Fruit fly (Drosophila melanogaster): ENCODE data around the gene CG13692.
"Not testable (repeated sequence)": the region's sequence is repeated elsewhere in the genome, so short reads cannot be mapped to it uniquely, and the experiment has no call there.

Gene CG13692

DNA sequence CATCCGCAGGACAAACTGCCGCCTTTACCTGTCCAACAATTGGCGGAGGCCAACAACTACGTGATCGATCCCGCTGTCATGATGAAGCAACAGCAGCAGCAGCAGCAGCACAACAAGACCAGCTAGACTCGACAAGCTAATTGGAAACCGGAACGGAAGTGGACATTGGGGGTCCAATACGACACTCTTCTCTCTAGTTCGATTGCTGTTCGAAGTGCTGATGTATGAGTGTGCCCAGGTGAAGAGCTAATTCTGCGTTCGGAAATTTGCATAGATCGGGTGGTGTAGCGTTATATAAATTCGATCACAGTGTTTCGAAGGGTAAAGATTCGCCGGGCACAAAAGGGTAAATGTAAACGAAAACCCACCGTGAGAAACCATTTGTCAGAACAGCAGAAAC lies 25.6 kb downstream of the CG13692 start:
- TF ChIP-seq CG34367 (tag; optimal IDR thresholded peaks at IDR 0.05) (no peak), CG10348 (GFP tag; IDR thresholded peaks at IDR 0.05) (no peak), Snoo (tag; optimal IDR thresholded peaks at IDR 0.05) (no peak), CG4496 (GFP tag; IDR thresholded peaks at IDR 0.05) (no peak), CG9948 (tag; optimal IDR thresholded peaks at IDR 0.05) (no peak), EcR (GFP tag; optimal IDR thresholded peaks at IDR 0.05) (no peak), CG32121 (GFP tag; IDR thresholded peaks at IDR 0.05) (no peak), CG15710 (tag; optimal IDR thresholded peaks at IDR 0.05) (no peak), fd96Ca (GFP tag; IDR thresholded peaks at IDR 0.05) (no peak)

DNA sequence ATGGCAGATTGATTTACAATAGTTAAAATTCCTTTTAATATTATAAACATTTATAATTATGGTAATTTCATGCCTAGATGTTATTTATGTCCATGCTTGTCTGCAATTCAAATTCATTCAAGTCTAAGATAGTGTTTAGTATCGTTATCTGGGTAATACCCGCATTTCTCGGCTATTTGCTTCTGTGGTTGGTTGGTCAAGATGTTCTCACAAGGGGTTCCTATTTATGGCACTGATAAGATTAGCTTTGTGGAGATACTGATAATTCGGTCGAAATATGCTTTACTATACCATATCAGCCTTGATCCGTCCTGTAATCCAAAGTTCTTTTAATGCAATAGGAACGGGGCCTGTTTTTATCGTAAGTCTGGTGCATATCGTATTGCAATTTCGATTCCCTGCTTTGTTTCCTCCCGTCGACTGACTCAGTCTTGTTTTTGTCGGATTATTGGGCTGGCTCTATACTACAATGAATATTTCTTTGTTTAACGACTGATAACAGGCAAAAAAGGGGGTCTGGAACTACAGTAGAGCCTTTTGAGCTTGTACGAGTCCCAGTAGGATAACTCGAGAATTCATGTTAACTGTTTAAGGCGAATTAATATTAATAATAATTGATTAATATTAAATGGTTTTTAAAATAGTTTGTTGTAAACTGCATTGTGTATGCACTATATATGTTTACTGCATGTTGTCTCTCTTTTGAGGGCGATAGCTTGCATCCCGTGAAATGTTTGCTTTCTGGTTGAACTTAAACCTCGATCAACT lies 30.3 kb downstream of the CG13692 start:
- TF ChIP-seq CG13204 (GFP tag; optimal IDR thresholded peaks at IDR 0.05) (no peak), Ets98B (GFP tag; IDR thresholded peaks at IDR 0.05) (peak; percentile 60; the same call in 1 of the 2 replicates), CG8159 (tag; optimal IDR thresholded peaks at IDR 0.05) (peak; percentile 60), CG4496 (GFP tag; IDR thresholded peaks at IDR 0.05) (peak; percentile 55; the same call in 2 of the 3 replicates), CG34367 (tag; optimal IDR thresholded peaks at IDR 0.05) (no peak), fd96Ca (GFP tag; IDR thresholded peaks at IDR 0.05) (no peak), gl (tag; optimal IDR thresholded peaks at IDR 0.05) (no peak), Snoo (tag; optimal IDR thresholded peaks at IDR 0.05) (no peak), CG14655 (GFP tag; optimal IDR thresholded peaks at IDR 0.05) (no peak), CG9948 (tag; optimal IDR thresholded peaks at IDR 0.05) (peak; percentile 15), CG12605 (GFP tag; IDR thresholded peaks at IDR 0.05) (no peak), CG10348 (GFP tag; IDR thresholded peaks at IDR 0.05) (no peak), CG8301 (tag; optimal IDR thresholded peaks at IDR 0.05) (no peak), Pif1B (GFP tag; optimal IDR thresholded peaks at IDR 0.05) (peak; percentile 40), D1 (tag; optimal IDR thresholded peaks at IDR 0.05) (no peak), CG32121 (GFP tag; IDR thresholded peaks at IDR 0.05) (peak; percentile 71), CG17806 (tag; optimal IDR thresholded peaks at IDR 0.05) (peak; percentile 53), EcR (GFP tag; optimal IDR thresholded peaks at IDR 0.05) (peak; percentile 35), CG15710 (tag; optimal IDR thresholded peaks at IDR 0.05) (peak; percentile 44), rn (GFP tag; IDR thresholded peaks at IDR 0.05) (no peak), Pif1A (GFP tag; optimal IDR thresholded peaks at IDR 0.05) (no peak)

DNA sequence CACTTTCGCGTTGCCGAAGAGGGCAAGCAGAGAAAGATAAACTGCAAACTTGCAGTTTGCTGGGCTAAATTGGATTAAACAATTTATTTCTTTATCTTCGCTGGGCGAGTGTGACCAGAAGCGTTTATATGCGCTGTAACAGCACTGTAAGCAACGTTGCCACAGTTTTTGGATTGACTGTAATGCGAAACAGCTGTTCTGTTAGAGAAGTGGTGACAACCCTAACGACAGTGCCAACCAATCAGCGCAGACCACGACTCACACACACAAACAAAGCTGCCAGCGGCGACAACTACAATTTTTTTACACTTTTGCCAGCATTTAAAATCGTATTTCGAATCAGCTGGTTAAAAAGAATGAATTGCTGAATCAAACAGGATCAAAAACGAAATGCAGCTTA lies 31.3 kb downstream of the CG13692 start, which contains the start of the genes crq and shv:
crq (minus strand) TSS at position 153 of the 400 bp plus-strand sequence.
shv (plus strand) TSS at position 237 of the 400 bp plus-strand sequence.
- TF ChIP-seq CG32121 (GFP tag; IDR thresholded peaks at IDR 0.05): no peak
- TF ChIP-seq CG15710 (tag; optimal IDR thresholded peaks at IDR 0.05): peak; percentile 10

DNA sequence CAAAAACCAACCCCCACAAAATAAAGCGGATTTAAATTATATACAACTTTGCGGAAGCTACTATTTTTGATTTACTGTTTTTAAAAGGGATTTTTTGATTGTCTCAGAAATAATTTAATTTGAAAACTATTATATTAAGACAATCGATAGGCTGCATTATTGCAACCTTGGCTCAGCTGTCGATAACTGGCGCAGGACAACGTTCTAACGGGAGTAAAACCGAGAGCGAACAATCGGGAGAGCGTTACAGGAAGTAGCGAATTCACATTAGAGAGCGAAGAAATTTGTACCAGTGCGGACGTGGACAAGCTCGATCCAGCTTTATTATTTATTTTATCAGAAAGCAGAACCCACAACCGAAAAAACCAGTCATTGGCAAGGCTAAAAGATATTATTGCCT lies 33.7 kb downstream of the CG13692 start, which contains the start of gene CG4133:
CG4133 (plus strand) TSS at position 258 of the 400 bp plus-strand sequence.
- TF ChIP-seq Pif1B (GFP tag; optimal IDR thresholded peaks at IDR 0.05); EcR (GFP tag; optimal IDR thresholded peaks at IDR 0.05); CG32121 (GFP tag; IDR thresholded peaks at IDR 0.05): not testable (repeated sequence)

DNA sequence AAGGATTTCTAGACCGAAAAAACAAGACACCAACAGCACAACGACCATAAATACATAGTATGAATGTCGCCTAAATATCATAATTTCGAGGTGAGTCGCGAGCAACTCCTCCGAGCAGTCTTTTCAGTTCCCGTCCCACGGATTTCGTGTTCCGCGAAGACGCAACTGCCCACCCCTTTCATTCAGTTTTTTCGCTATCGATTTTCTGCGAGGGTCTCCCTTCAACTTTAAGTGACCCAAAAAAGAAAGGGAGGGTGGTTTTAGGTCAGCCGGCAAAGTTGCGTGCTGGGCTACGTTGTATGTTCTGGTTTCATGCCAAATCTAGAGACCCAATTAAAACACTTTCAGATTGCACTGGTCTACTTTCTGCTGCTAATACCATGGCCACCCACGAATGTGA lies 34.2 kb downstream of the CG13692 start:
- TF ChIP-seq CG15710 (tag; optimal IDR thresholded peaks at IDR 0.05) (no peak), Pif1A (GFP tag; optimal IDR thresholded peaks at IDR 0.05) (no peak), D1 (tag; optimal IDR thresholded peaks at IDR 0.05) (no peak), CG4496 (GFP tag; IDR thresholded peaks at IDR 0.05) (no peak)

DNA sequence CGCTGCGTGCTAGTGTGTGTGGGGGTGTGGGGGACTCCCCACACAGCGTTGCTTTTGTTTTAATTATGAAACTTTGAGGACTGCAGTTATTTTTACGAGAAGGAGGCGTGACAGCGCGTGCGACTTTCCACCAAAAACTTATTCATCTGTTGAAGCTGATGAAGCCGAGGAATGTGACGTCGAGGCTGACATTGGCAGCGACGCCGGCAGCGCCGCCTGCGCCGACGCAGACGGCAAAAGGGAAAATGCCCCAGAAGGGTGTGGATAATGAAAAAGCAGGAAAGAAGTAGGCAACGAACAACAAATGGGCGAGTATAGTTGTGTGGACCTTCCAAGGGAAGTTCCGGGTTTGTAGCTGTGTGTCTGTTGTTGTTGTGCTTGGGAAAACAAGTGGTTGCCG lies 46.1 kb downstream of the CG13692 start:
- TF ChIP-seq CG34367 (tag; optimal IDR thresholded peaks at IDR 0.05) (no peak), Pif1A (GFP tag; optimal IDR thresholded peaks at IDR 0.05) (no peak), CG17806 (tag; optimal IDR thresholded peaks at IDR 0.05) (no peak), gl (tag; optimal IDR thresholded peaks at IDR 0.05) (no peak), EcR (GFP tag; optimal IDR thresholded peaks at IDR 0.05) (no peak), CG13204 (GFP tag; optimal IDR thresholded peaks at IDR 0.05) (no peak)

DNA sequence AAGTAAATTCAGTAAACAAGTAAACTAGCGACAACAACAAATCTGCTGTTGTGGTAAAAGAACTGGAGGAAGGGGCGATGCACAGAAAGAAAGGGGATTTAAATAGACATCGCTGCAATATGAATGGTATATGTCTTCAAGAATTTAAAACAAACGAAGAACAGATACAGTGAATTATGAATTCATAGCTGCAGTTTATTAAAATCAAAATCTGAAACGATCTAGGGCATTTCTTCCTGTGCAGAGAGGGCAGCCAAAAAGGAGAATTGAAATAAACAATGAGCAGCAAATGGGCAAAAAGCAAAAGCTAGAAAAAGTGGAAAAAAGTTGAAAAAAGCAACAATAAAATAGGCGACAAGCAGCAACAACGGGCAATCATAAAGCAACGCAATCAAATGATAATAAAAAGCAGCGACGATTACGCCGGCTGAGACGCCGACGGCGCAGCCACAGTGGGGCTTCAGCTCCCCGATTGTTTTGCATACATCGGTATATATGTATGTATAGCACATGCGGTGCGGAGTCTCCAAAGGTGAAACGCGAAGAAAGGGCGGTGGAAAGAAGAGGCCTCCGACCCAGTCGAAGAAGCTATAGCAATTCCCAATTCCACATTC lies 47.3 kb downstream of the CG13692 start:
- TF ChIP-seq gl (tag; optimal IDR thresholded peaks at IDR 0.05) (no peak), CG10348 (GFP tag; IDR thresholded peaks at IDR 0.05) (peak; percentile 21; the same call in 1 of the 2 replicates), Ets98B (GFP tag; IDR thresholded peaks at IDR 0.05) (peak; percentile 79), CG9948 (tag; optimal IDR thresholded peaks at IDR 0.05) (peak; percentile 63), D1 (tag; optimal IDR thresholded peaks at IDR 0.05) (no peak), EcR (GFP tag; optimal IDR thresholded peaks at IDR 0.05) (no peak), Pif1B (GFP tag; optimal IDR thresholded peaks at IDR 0.05) (peak; percentile 59), Snoo (tag; optimal IDR thresholded peaks at IDR 0.05) (no peak), Pif1A (GFP tag; optimal IDR thresholded peaks at IDR 0.05) (peak; percentile 58), CG32121 (GFP tag; IDR thresholded peaks at IDR 0.05) (peak; percentile 75), CG34367 (tag; optimal IDR thresholded peaks at IDR 0.05) (peak; percentile 38), CG13204 (GFP tag; optimal IDR thresholded peaks at IDR 0.05) (peak; percentile 36), CG15710 (tag; optimal IDR thresholded peaks at IDR 0.05) (peak; percentile 23), CG4496 (GFP tag; IDR thresholded peaks at IDR 0.05) (peak; percentile 85), rn (GFP tag; IDR thresholded peaks at IDR 0.05) (peak; percentile 49; the same call in 1 of the 2 replicates), CG17806 (tag; optimal IDR thresholded peaks at IDR 0.05) (peak; percentile 61), CG8159 (tag; optimal IDR thresholded peaks at IDR 0.05) (peak; percentile 56), fd96Ca (GFP tag; IDR thresholded peaks at IDR 0.05) (peak; percentile 86), CG8301 (tag; optimal IDR thresholded peaks at IDR 0.05) (peak; percentile 82), CG12605 (GFP tag; IDR thresholded peaks at IDR 0.05) (peak; percentile 81), CG14655 (GFP tag; optimal IDR thresholded peaks at IDR 0.05) (peak; percentile 87)

Data from whole organism, pupa.